Worm (Caenorhabditis elegans): Measurements from ENCODE around the gene idpc-4.
A peak's percentile ranks its signal among the peaks of the same experiment; 100 is the strongest.

idpc-4 gene

ce11 chrV:9609217-9609616 is 16.0 kb upstream of the idpc-4 start:
- TF ChIP-seq T22C8.4 (GFP tag; IDR thresholded peaks at IDR 0.05) (no peak), tab-1 (GFP tag; IDR thresholded peaks at IDR 0.05) (no peak), ztf-29 (GFP tag; IDR thresholded peaks at IDR 0.05) (no peak), ztf-23 (GFP tag; IDR thresholded peaks at IDR 0.05) (no peak), med-1 (GFP tag; optimal IDR thresholded peaks at IDR 0.05; ENCODE audit: insufficient read depth) (no peak), ref-1 (GFP tag; conservative IDR thresholded peaks at IDR 0.05) (no peak), cog-1 (tag; optimal IDR thresholded peaks at IDR 0.05) (no peak), klf-2 (GFP tag; conservative IDR thresholded peaks at IDR 0.05) (no peak), flt-1 (GFP tag; IDR thresholded peaks at IDR 0.05) (no peak)

ce11 chrV:9615725-9616124 is 9.5 kb upstream of the idpc-4 start, which contains the start of gene pqn-63:
TSS of gene pqn-63 (plus strand) at chrV:9616031.
- TF ChIP-seq T22C8.4 (GFP tag; IDR thresholded peaks at IDR 0.05) (no peak), ztf-29 (GFP tag; IDR thresholded peaks at IDR 0.05) (no peak), cog-1 (tag; optimal IDR thresholded peaks at IDR 0.05) (no peak), ztf-23 (GFP tag; IDR thresholded peaks at IDR 0.05) (no peak), med-1 (GFP tag; optimal IDR thresholded peaks at IDR 0.05; ENCODE audit: insufficient read depth) (no peak), ref-1 (GFP tag; conservative IDR thresholded peaks at IDR 0.05) (no peak), tab-1 (GFP tag; IDR thresholded peaks at IDR 0.05) (no peak), klf-2 (GFP tag; conservative IDR thresholded peaks at IDR 0.05) (no peak), flt-1 (GFP tag; IDR thresholded peaks at IDR 0.05) (no peak)

- TF ChIP-seq T22C8.4 (GFP tag; IDR thresholded peaks at IDR 0.05) (no peak), cog-1 (tag; optimal IDR thresholded peaks at IDR 0.05) (no peak), flt-1 (GFP tag; IDR thresholded peaks at IDR 0.05) (no peak), ztf-23 (GFP tag; IDR thresholded peaks at IDR 0.05) (no peak), tab-1 (GFP tag; IDR thresholded peaks at IDR 0.05) (no peak), klf-2 (GFP tag; conservative IDR thresholded peaks at IDR 0.05) (no peak), med-1 (GFP tag; optimal IDR thresholded peaks at IDR 0.05; ENCODE audit: insufficient read depth) (no peak), ztf-29 (GFP tag; IDR thresholded peaks at IDR 0.05) (no peak), ref-1 (GFP tag; conservative IDR thresholded peaks at IDR 0.05) (no peak)
Observed at ce11 chrV:9616130-9616529, 9.1 kb upstream of the idpc-4 start.

ce11 chrV:9616687-9617086 is 8.5 kb upstream of the idpc-4 start:
- no peak for TF ChIP-seq flt-1 (GFP tag; IDR thresholded peaks at IDR 0.05)
- TF ChIP-seq cog-1 (tag; optimal IDR thresholded peaks at IDR 0.05): no peak
- TF ChIP-seq T22C8.4 (GFP tag; IDR thresholded peaks at IDR 0.05): no peak
- TF ChIP-seq ztf-29 (GFP tag; IDR thresholded peaks at IDR 0.05): no peak
- TF ChIP-seq klf-2 (GFP tag; conservative IDR thresholded peaks at IDR 0.05): no peak
- no peak for TF ChIP-seq ref-1 (GFP tag; conservative IDR thresholded peaks at IDR 0.05)
- no peak for TF ChIP-seq med-1 (GFP tag; optimal IDR thresholded peaks at IDR 0.05; ENCODE audit: insufficient read depth)
- TF ChIP-seq ztf-23 (GFP tag; IDR thresholded peaks at IDR 0.05): no peak

ce11 chrV:9618420-9618819 is 6.8 kb upstream of the idpc-4 start:
- TF ChIP-seq T22C8.4 (GFP tag; IDR thresholded peaks at IDR 0.05): 0 out of 2 replicates have a peak, but pooled peaks have one; percentile 18
- TF ChIP-seq ztf-29 (GFP tag; IDR thresholded peaks at IDR 0.05): no peak

ce11 chrV:9618919-9619318 is 6.3 kb upstream of the idpc-4 start, which contains the start of gene idpc-7:
TSS of gene idpc-7 (minus strand) at chrV:9619019.
- TF ChIP-seq ref-1 (GFP tag; conservative IDR thresholded peaks at IDR 0.05): no peak
- TF ChIP-seq klf-2 (GFP tag; conservative IDR thresholded peaks at IDR 0.05): no peak
- TF ChIP-seq flt-1 (GFP tag; IDR thresholded peaks at IDR 0.05): no peak
- no peak for TF ChIP-seq ztf-23 (GFP tag; IDR thresholded peaks at IDR 0.05)
- TF ChIP-seq med-1 (GFP tag; optimal IDR thresholded peaks at IDR 0.05; ENCODE audit: insufficient read depth): no peak
- TF ChIP-seq ztf-29 (GFP tag; IDR thresholded peaks at IDR 0.05): no peak
- no peak for TF ChIP-seq T22C8.4 (GFP tag; IDR thresholded peaks at IDR 0.05)
- no peak for TF ChIP-seq tab-1 (GFP tag; IDR thresholded peaks at IDR 0.05)
- no peak for TF ChIP-seq cog-1 (tag; optimal IDR thresholded peaks at IDR 0.05)

ce11 chrV:9619850-9620249 is 5.4 kb upstream of the idpc-4 start, which contains the start of gene idpc-6:
TSS of gene idpc-6 (plus strand) at chrV:9620150.
- TF ChIP-seq ref-1 (GFP tag; conservative IDR thresholded peaks at IDR 0.05): no peak
- TF ChIP-seq klf-2 (GFP tag; conservative IDR thresholded peaks at IDR 0.05): no peak
- no peak for TF ChIP-seq cog-1 (tag; optimal IDR thresholded peaks at IDR 0.05)
- no peak for TF ChIP-seq T22C8.4 (GFP tag; IDR thresholded peaks at IDR 0.05)
- no peak for TF ChIP-seq flt-1 (GFP tag; IDR thresholded peaks at IDR 0.05)
- TF ChIP-seq ztf-29 (GFP tag; IDR thresholded peaks at IDR 0.05): no peak
- no peak for TF ChIP-seq ztf-23 (GFP tag; IDR thresholded peaks at IDR 0.05)
- TF ChIP-seq tab-1 (GFP tag; IDR thresholded peaks at IDR 0.05): no peak
- TF ChIP-seq med-1 (GFP tag; optimal IDR thresholded peaks at IDR 0.05; ENCODE audit: insufficient read depth): no peak

- 0 out of 2 replicates have a peak, but pooled peaks have one; percentile 35 for TF ChIP-seq flt-1 (GFP tag; IDR thresholded peaks at IDR 0.05)
- no peak for TF ChIP-seq T22C8.4 (GFP tag; IDR thresholded peaks at IDR 0.05)
Observed at ce11 chrV:9620417-9620816, 4.8 kb upstream of the idpc-4 start.

ce11 chrV:9621437-9621836 is 3.8 kb upstream of the idpc-4 start:
- TF ChIP-seq med-1 (GFP tag; optimal IDR thresholded peaks at IDR 0.05; ENCODE audit: insufficient read depth) (no peak), ztf-29 (GFP tag; IDR thresholded peaks at IDR 0.05) (no peak), klf-2 (GFP tag; conservative IDR thresholded peaks at IDR 0.05) (no peak), cog-1 (tag; optimal IDR thresholded peaks at IDR 0.05) (no peak), T22C8.4 (GFP tag; IDR thresholded peaks at IDR 0.05) (no peak), flt-1 (GFP tag; IDR thresholded peaks at IDR 0.05) (no peak), ref-1 (GFP tag; conservative IDR thresholded peaks at IDR 0.05) (no peak), ztf-23 (GFP tag; IDR thresholded peaks at IDR 0.05) (no peak), tab-1 (GFP tag; IDR thresholded peaks at IDR 0.05) (no peak)

- TF ChIP-seq ztf-23 (GFP tag; IDR thresholded peaks at IDR 0.05): 0 out of 2 replicates have a peak, but pooled peaks have one; percentile 30
Observed at ce11 chrV:9622338-9622737, 2.9 kb upstream of the idpc-4 start.

ce11 chrV:9622834-9623233 is 2.4 kb upstream of the idpc-4 start, which contains the start of gene idpc-5:
TSS of gene idpc-5 (minus strand) at chrV:9622934.
- no peak for TF ChIP-seq ztf-29 (GFP tag; IDR thresholded peaks at IDR 0.05)
- no peak for TF ChIP-seq cog-1 (tag; optimal IDR thresholded peaks at IDR 0.05)
- no peak for TF ChIP-seq tab-1 (GFP tag; IDR thresholded peaks at IDR 0.05)
- no peak for TF ChIP-seq ztf-23 (GFP tag; IDR thresholded peaks at IDR 0.05)

Data from whole organism, midembryonic.